Fruit fly (Drosophila melanogaster) whole organism, embryonic: ENCODE data around the gene CG42685.

Experiments
- Abd-B ChIP-seq: fragments of 200-800 bp; sonication (Bioruptor generic); optimal IDR thresholded peaks from 2 replicates; lab custom pipeline; 2018; ENCODE audit warnings: missing biosample characterization, mild to moderate bottlenecking, missing genetic modification characterization, moderate library complexity
- Adf1 ChIP-seq: fragments of 200-800 bp; sonication (Bioruptor generic); IDR thresholded peaks from 2 replicates; pipeline ENCODE4 v1.3.6; 2022; ENCODE audit warnings: missing biosample characterization, missing genetic modification characterization
- CG11560 ChIP-seq: fragments of 200-800 bp; sonication (Bioruptor generic); IDR thresholded peaks from 3 replicates; pipeline ENCODE4 v1.3.6; 2022; ENCODE audit warnings: missing biosample characterization, missing genetic modification characterization
- CG11695 ChIP-seq: fragments of 200-800 bp; sonication (Bioruptor generic); IDR thresholded peaks from 3 replicates; pipeline ENCODE4 v1.3.6; 2022; ENCODE audit warnings: missing biosample characterization, missing genetic modification characterization
- CG12659 ChIP-seq: fragments of 200-800 bp; sonication (Bioruptor generic); optimal IDR thresholded peaks from 3 replicates; lab custom pipeline; 2017; ENCODE audit warnings: mild to moderate bottlenecking, missing biosample characterization, missing genetic modification reagents, missing genetic modification characterization
- CG13894 ChIP-seq: fragments of 200-800 bp; sonication (Bioruptor generic); optimal IDR thresholded peaks from 3 replicates; lab custom pipeline; 2018; ENCODE audit warnings: missing biosample characterization, mild to moderate bottlenecking, missing genetic modification characterization, moderate library complexity
- CG14710 ChIP-seq: fragments of 200-800 bp; sonication (Bioruptor generic); optimal IDR thresholded peaks from 3 replicates; lab custom pipeline; 2019; ENCODE audit warnings: missing biosample characterization, mild to moderate bottlenecking, missing genetic modification characterization, moderate library complexity
- CG14860 ChIP-seq: fragments of 200-800 bp; sonication (Bioruptor generic); IDR thresholded peaks from 3 replicates; pipeline ENCODE4 v1.3.6; 2022; ENCODE audit warnings: missing biosample characterization, missing genetic modification characterization; ENCODE audit not compliant: partially characterized antibody
- CG15696 ChIP-seq: fragments of 200-800 bp; sonication (Bioruptor generic); optimal IDR thresholded peaks from 2 replicates; lab custom pipeline; 2019; ENCODE audit warnings: missing biosample characterization, mild to moderate bottlenecking, missing genetic modification characterization, moderate library complexity
- CG1792 ChIP-seq: fragments of 200-800 bp; sonication (Bioruptor generic); optimal IDR thresholded peaks from 2 replicates; lab custom pipeline; 2016; ENCODE audit warnings: missing biosample characterization, missing genetic modification characterization
- CG2889 ChIP-seq: fragments of 200-800 bp; sonication (Bioruptor generic); IDR thresholded peaks from 3 replicates; pipeline ENCODE4 v1.3.6; 2022; ENCODE audit warnings: missing biosample characterization, missing genetic modification characterization
- CG30431 ChIP-seq: fragments of 200-800 bp; sonication (Bioruptor generic); optimal IDR thresholded peaks from 2 replicates; lab custom pipeline; 2017; ENCODE audit warnings: missing biosample characterization, missing genetic modification characterization
- CG33213 ChIP-seq: fragments of 200-800 bp; sonication (Bioruptor generic); optimal IDR thresholded peaks from 3 replicates; lab custom pipeline; 2016; ENCODE audit warnings: missing biosample characterization, missing genetic modification characterization
- CG34376 ChIP-seq: fragments of 200-800 bp; sonication (Bioruptor generic); optimal IDR thresholded peaks from 2 replicates; lab custom pipeline; 2018; ENCODE audit warnings: missing biosample characterization, mild to moderate bottlenecking, missing genetic modification characterization
- CG4424 ChIP-seq: fragments of 200-800 bp; sonication (Bioruptor generic); optimal IDR thresholded peaks from 3 replicates; lab custom pipeline; 2016; ENCODE audit warnings: missing biosample characterization, missing genetic modification characterization
- CG6791 ChIP-seq: fragments of 200-800 bp; sonication (Bioruptor generic); IDR thresholded peaks from 3 replicates; pipeline ENCODE4 v1.3.6; 2022; ENCODE audit warnings: missing biosample characterization, missing genetic modification characterization; ENCODE audit not compliant: partially characterized antibody
- CG7271 ChIP-seq: fragments of 200-800 bp; sonication (Bioruptor generic); optimal IDR thresholded peaks from 2 replicates; lab custom pipeline; 2018; ENCODE audit warnings: missing biosample characterization, mild to moderate bottlenecking, missing genetic modification characterization, moderate library complexity
- CG8478 ChIP-seq: fragments of >200 bp; optimal IDR thresholded peaks from 2 replicates; lab custom pipeline; 2018
- CG9817 ChIP-seq: fragments of 200-800 bp; sonication (Bioruptor generic); optimal IDR thresholded peaks from 2 replicates; lab custom pipeline; 2018; ENCODE audit warnings: missing biosample characterization, mild to moderate bottlenecking, missing genetic modification characterization, moderate library complexity
- Doc2 ChIP-seq: fragments of 200-800 bp; sonication (Bioruptor generic); IDR thresholded peaks from 2 replicates; pipeline ENCODE4 v1.3.6; 2022; ENCODE audit warnings: missing biosample characterization, missing genetic modification characterization
- GATAe ChIP-seq: fragments of 200-800 bp; sonication (Bioruptor generic); conservative IDR thresholded peaks from 2 replicates; pipeline ENCODE4 v1.3.6; 2022; ENCODE audit warnings: missing biosample characterization, missing genetic modification characterization
- HHEX ChIP-seq: fragments of 200-800 bp; sonication (Bioruptor generic); optimal IDR thresholded peaks from 3 replicates; lab custom pipeline; 2017; ENCODE audit warnings: missing biosample characterization, mild to moderate bottlenecking, missing genetic modification characterization, missing genetic modification reagents
- HLHmδ ChIP-seq: fragments of 200-800 bp; sonication (Bioruptor generic); optimal IDR thresholded peaks from 2 replicates; lab custom pipeline; 2018; ENCODE audit warnings: missing biosample characterization, mild to moderate bottlenecking, missing genetic modification characterization, moderate library complexity
- Hr78 ChIP-seq, 2 experiments: fragments of 200-800 bp in 1 of 2; fragments of >200 bp in 1 of 2; sonication (Bioruptor generic) in 1 of 2; optimal IDR thresholded peaks; 2 replicates each; lab custom pipeline; 2017 to 2019; ENCODE audit warnings: missing biosample characterization in 2 of 2, missing genetic modification characterization in 2 of 2, mild to moderate bottlenecking in 1 of 2, moderate library complexity in 1 of 2
- Mad ChIP-seq: fragments of 200-800 bp; sonication (Bioruptor generic); optimal IDR thresholded peaks from 2 replicates; lab custom pipeline; 2016; ENCODE audit warnings: missing biosample characterization, missing genetic modification characterization
- Mrtf ChIP-seq: fragments of 200-800 bp; sonication (Bioruptor generic); IDR thresholded peaks from 3 replicates; pipeline ENCODE4 v1.3.6; 2022; ENCODE audit warnings: missing biosample characterization, missing genetic modification characterization
- Sox100B ChIP-seq: fragments of 200-800 bp; sonication (Bioruptor generic); optimal IDR thresholded peaks from 3 replicates; lab custom pipeline; 2018; ENCODE audit warnings: missing biosample characterization, mild to moderate bottlenecking, missing genetic modification characterization
- Taf1 ChIP-seq: fragments of 200-800 bp; sonication (Bioruptor generic); IDR thresholded peaks from 2 replicates; pipeline ENCODE4 v1.3.6; 2022; ENCODE audit warnings: missing biosample characterization, missing genetic modification characterization
- Xrp1 ChIP-seq: fragments of 200-800 bp; sonication (Bioruptor generic); IDR thresholded peaks from 2 replicates; pipeline ENCODE4 v1.3.6; 2022; ENCODE audit warnings: missing biosample characterization, missing genetic modification characterization
- al ChIP-seq: fragments of 200-800 bp; sonication (Bioruptor generic); IDR thresholded peaks from 2 replicates; pipeline ENCODE4 v1.3.6; 2022; ENCODE audit warnings: missing biosample characterization, missing genetic modification characterization
- dan ChIP-seq: fragments of 200-800 bp; sonication (Bioruptor generic); IDR thresholded peaks from 2 replicates; pipeline ENCODE4 v1.3.6; 2022; ENCODE audit warnings: missing biosample characterization, missing genetic modification characterization
- en ChIP-seq: fragments of 200-800 bp; sonication (Bioruptor generic); optimal IDR thresholded peaks from 2 replicates; lab custom pipeline; 2016; ENCODE audit warnings: missing biosample characterization, missing genetic modification characterization
- eyg ChIP-seq: fragments of 200-800 bp; sonication (Bioruptor generic); optimal IDR thresholded peaks from 3 replicates; lab custom pipeline; 2016; ENCODE audit warnings: missing biosample characterization, missing genetic modification characterization
- grau ChIP-seq: fragments of 200-800 bp; optimal IDR thresholded peaks from 3 replicates; lab custom pipeline; 2019; ENCODE audit warnings: missing biosample characterization, mild to moderate bottlenecking, missing genetic modification characterization, moderate library complexity
- gsb-n ChIP-seq: fragments of 200-800 bp; sonication (Bioruptor generic); optimal IDR thresholded peaks from 3 replicates; lab custom pipeline; 2018; ENCODE audit warnings: missing biosample characterization, mild to moderate bottlenecking, missing genetic modification characterization
- hkb ChIP-seq, 2 experiments: fragments of 200-800 bp in 1 of 2; fragments of >200 bp in 1 of 2; sonication (Bioruptor generic) in 1 of 2; IDR thresholded peaks in 1 of 2; optimal IDR thresholded peaks in 1 of 2; 2 replicates each; pipeline versions ENCODE4 v1.3.6 to Lab custom; 2017 to 2022; ENCODE audit warnings: missing biosample characterization in 1 of 2, missing genetic modification characterization in 1 of 2
- jigr1 ChIP-seq: fragments of 200-800 bp; sonication (Bioruptor generic); IDR thresholded peaks from 3 replicates; pipeline ENCODE4 v1.3.6; 2022; ENCODE audit warnings: missing biosample characterization, missing genetic modification characterization
- jumu ChIP-seq: fragments of 200-800 bp; sonication (Bioruptor generic); optimal IDR thresholded peaks from 3 replicates; lab custom pipeline; 2016; ENCODE audit warnings: missing biosample characterization, missing genetic modification characterization
- lola ChIP-seq, 3 experiments: fragments of >200 bp in 2 of 3; fragments of 200-800 bp in 1 of 3; sonication (Bioruptor generic) in 1 of 3; optimal IDR thresholded peaks; 2 replicates each; lab custom pipeline; 2017 to 2019; ENCODE audit warnings: missing biosample characterization in 3 of 3, missing genetic modification characterization in 3 of 3, mild to moderate bottlenecking in 1 of 3, moderate library complexity in 1 of 3
- nerfin-1 ChIP-seq: fragments of 200-800 bp; sonication (Bioruptor generic); optimal IDR thresholded peaks from 3 replicates; lab custom pipeline; 2019; ENCODE audit warnings: missing biosample characterization, mild to moderate bottlenecking, missing genetic modification characterization, moderate library complexity
- sd ChIP-seq: fragments of 200-800 bp; sonication (Bioruptor generic); optimal IDR thresholded peaks from 3 replicates; lab custom pipeline; 2018; ENCODE audit warnings: missing biosample characterization, mild to moderate bottlenecking, missing genetic modification characterization, moderate library complexity
- stwl ChIP-seq: fragments of 200-800 bp; sonication (Bioruptor generic); optimal IDR thresholded peaks from 3 replicates; lab custom pipeline; 2018; ENCODE audit warnings: missing biosample characterization, mild to moderate bottlenecking, missing genetic modification characterization, moderate library complexity
- sug ChIP-seq: fragments of 200-800 bp; optimal IDR thresholded peaks from 2 replicates; lab custom pipeline; 2019; ENCODE audit warnings: missing biosample characterization, mild to moderate bottlenecking, missing genetic modification characterization, moderate library complexity
- tll ChIP-seq, 2 experiments: fragments of 200-800 bp in 1 of 2; fragments of >200 bp in 1 of 2; sonication (Bioruptor generic) in 1 of 2; optimal IDR thresholded peaks; 2 replicates each; lab custom pipeline; 2017 to 2019; ENCODE audit warnings: missing biosample characterization in 2 of 2, missing genetic modification characterization in 2 of 2, mild to moderate bottlenecking in 1 of 2, moderate library complexity in 1 of 2
- trh ChIP-seq: fragments of 200-800 bp; sonication (Bioruptor generic); optimal IDR thresholded peaks from 2 replicates; lab custom pipeline; 2016; ENCODE audit warnings: missing biosample characterization, missing genetic modification characterization
- yki ChIP-seq: fragments of >200 bp; optimal IDR thresholded peaks from 3 replicates; lab custom pipeline; 2018
- zen ChIP-seq: fragments of 200-800 bp; sonication (Bioruptor generic); optimal IDR thresholded peaks from 3 replicates; lab custom pipeline; 2018; ENCODE audit warnings: missing biosample characterization, mild to moderate bottlenecking, missing genetic modification characterization, moderate library complexity
- zf30C ChIP-seq: fragments of 200-800 bp; sonication (Bioruptor generic); optimal IDR thresholded peaks from 3 replicates; lab custom pipeline; 2018; ENCODE audit warnings: missing biosample characterization, mild to moderate bottlenecking, missing genetic modification characterization

The CG42685 gene

dm6 chr2L:14688922-14689711 lies 40.9 kb downstream of the CG42685 start, which contains the start of gene osp (continued):
- TF ChIP-seq CG12659 (GFP tag; lab: Kevin White, UChicago) (peak; percentile 99), Mrtf (GFP tag; lab: Robert Waterston, UW) (peak; percentile 95), CG1792 (GFP tag; lab: Kevin White, UChicago) (peak; percentile 70), sug (tag; lab: Kevin White, UChicago) (peak; percentile 97), sd (peak; percentile 99), CG33213 (GFP tag; lab: Kevin White, UChicago) (peak; percentile 76), trh (GFP tag; lab: Kevin White, UChicago) (peak; percentile 92), zf30C (GFP tag; lab: Kevin White, UChicago) (peak; percentile 5), hkb (optimal IDR thresholded peaks at IDR 0.05; lab: Kevin White, UChicago) (peak; percentile 49), hkb (GFP tag; IDR thresholded peaks at IDR 0.05; lab: Robert Waterston, UW) (peak; percentile 100), CG14710 (tag; lab: Kevin White, UChicago) (peak; percentile 98), CG7271 (peak; percentile 96), en (GFP tag; lab: Kevin White, UChicago) (peak; percentile 25), CG4424 (GFP tag; lab: Kevin White, UChicago) (peak; percentile 97), jigr1 (GFP tag; lab: Robert Waterston, UW) (peak; percentile 93), Hr78 (GFP tag; optimal IDR thresholded peaks at IDR 0.05; lab: Kevin White, UChicago) (peak in 1 of 2 experiments; percentile 94), CG11560 (tag; lab: Robert Waterston, UW) (no peak; the same call in 1 of the 3 replicates), nerfin-1 (tag; lab: Kevin White, UChicago) (peak; percentile 98), eyg (GFP tag; lab: Kevin White, UChicago) (peak; percentile 30), HHEX (GFP tag; lab: Kevin White, UChicago) (peak; percentile 97), lola (GFP tag; optimal IDR thresholded peaks at IDR 0.05; lab: Kevin White, UChicago) (peak in 1 of 3 experiments; percentile 98), CG34376 (peak; percentile 90), Doc2 (GFP tag; lab: Robert Waterston, UW) (peak; percentile 86), gsb-n (tag; lab: Kevin White, UChicago) (peak; percentile 99), grau (peak; percentile 99), CG2889 (GFP tag; lab: Robert Waterston, UW) (peak; percentile 97), Mad (peak; percentile 77), yki (lab: Kevin White, UChicago) (no peak), Sox100B (GFP tag; lab: Kevin White, UChicago) (peak; percentile 98), CG6791 (GFP tag; lab: Robert Waterston, UW) (no peak; the same call in 2 of the 3 replicates), jumu (peak; percentile 72), CG8478 (lab: Kevin White, UChicago) (no peak), CG13894 (tag; lab: Kevin White, UChicago) (peak; percentile 97), tll (GFP tag; optimal IDR thresholded peaks at IDR 0.05; lab: Kevin White, UChicago) (peak in 1 of 2 experiments; percentile 81), CG9817 (tag; lab: Kevin White, UChicago) (peak; percentile 97), Abd-B (GFP tag; lab: Kevin White, UChicago) (peak; percentile 98), HLHmδ (GFP tag; lab: Kevin White, UChicago) (peak; percentile 8), CG30431 (peak; percentile 81), CG15696 (peak; percentile 96), zen (peak; percentile 97), CG14860 (GFP tag; lab: Robert Waterston, UW) (no peak), Xrp1 (GFP tag; lab: Robert Waterston, UW) (peak; percentile 99), CG11695 (GFP tag; lab: Robert Waterston, UW) (peak; percentile 99), stwl (tag; lab: Kevin White, UChicago) (peak; percentile 86), al (GFP tag; lab: Robert Waterston, UW) (peak; percentile 97), Adf1 (peak; percentile 86), dan (no peak), GATAe (GFP tag; lab: Robert Waterston, UW) (peak; percentile 96), Taf1 (peak; percentile 98)
